Worm (Caenorhabditis elegans): Measurements from ENCODE around the gene clec-41.

Gene clec-41

DNA sequence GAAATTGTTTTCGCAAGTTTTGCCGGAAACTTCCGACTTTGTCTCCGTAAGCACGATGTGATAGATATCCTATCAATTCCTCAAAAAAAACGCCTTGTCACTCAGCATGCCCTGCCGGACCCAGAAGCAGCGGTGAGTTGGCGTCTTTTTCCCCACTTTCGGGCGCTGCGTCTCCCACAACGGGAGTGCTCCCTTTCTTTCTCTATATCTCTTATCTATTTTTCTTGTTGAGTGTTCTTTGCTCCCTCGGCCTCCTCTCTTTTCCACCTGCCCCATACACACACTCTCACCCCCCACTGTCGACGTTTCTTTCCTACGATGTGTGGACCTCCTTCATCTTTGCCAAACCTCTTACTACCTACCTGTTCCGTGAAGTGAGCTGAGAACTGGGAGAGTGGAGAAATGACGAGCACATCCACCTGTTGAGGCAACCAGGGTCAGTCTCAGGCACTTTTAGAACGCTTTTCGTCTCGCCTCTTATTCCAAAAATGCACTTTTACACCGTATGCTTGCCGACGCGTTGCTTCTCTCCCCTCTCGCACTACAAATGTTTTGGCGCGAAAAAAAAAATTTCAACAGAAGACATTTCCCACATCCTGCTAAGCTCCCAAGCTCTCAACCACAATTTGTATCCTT is 51.9 kb downstream of the clec-41 start (continued):
- TF ChIP-seq tbx-9 (tag; optimal IDR thresholded peaks at IDR 0.05; ENCODE audit: borderline replicate concordance) (no peak), F55B11.4 (tag; optimal IDR thresholded peaks at IDR 0.05; ENCODE audit: borderline replicate concordance, insufficient read depth) (no peak), hmg-1.2 (GFP tag; IDR thresholded peaks at IDR 0.05) (peak; percentile 60; the same call in 1 of the 2 replicates), ztf-6 (GFP tag; IDR thresholded peaks at IDR 0.05) (no peak), K11D2.4 (GFP tag; IDR thresholded peaks at IDR 0.05) (peak; percentile 25; the same call in 1 of the 2 replicates), ccch-3 (GFP tag; optimal IDR thresholded peaks at IDR 0.05) (no peak), sptf-2 (GFP tag; optimal IDR thresholded peaks at IDR 0.05) (no peak), madf-10 (tag; optimal IDR thresholded peaks at IDR 0.05) (peak; percentile 46), F37B4.10 (GFP tag; IDR thresholded peaks at IDR 0.05) (no peak), pha-4 (tag; optimal IDR thresholded peaks at IDR 0.05) (no peak), attf-6 (GFP tag; IDR thresholded peaks at IDR 0.05) (no peak), ceh-100 (GFP tag; IDR thresholded peaks at IDR 0.05) (no peak), D2030.7 (GFP tag; IDR thresholded peaks at IDR 0.05) (no peak), egl-44 (GFP tag; IDR thresholded peaks at IDR 0.05) (no peak), Y95B8A.8 (GFP tag; IDR thresholded peaks at IDR 0.05) (no peak), ztf-18 (tag; optimal IDR thresholded peaks at IDR 0.05) (peak; percentile 7), ztf-26 (tag; optimal IDR thresholded peaks at IDR 0.05) (no peak), ceh-58 (GFP tag; IDR thresholded peaks at IDR 0.05) (no peak), F10E7.11 (tag; optimal IDR thresholded peaks at IDR 0.05) (no peak), nfyb-1 (GFP tag; IDR thresholded peaks at IDR 0.05) (no peak), F33H1.4 (GFP tag; IDR thresholded peaks at IDR 0.05) (no peak), mxl-1 (tag; optimal IDR thresholded peaks at IDR 0.05) (no peak), Y53F4B.3 (GFP tag; IDR thresholded peaks at IDR 0.05) (no peak), bed-1 (GFP tag; IDR thresholded peaks at IDR 0.05) (no peak), ama-1 (optimal IDR thresholded peaks at IDR 0.05) (peak; percentile 46), ama-1 (GFP tag; optimal IDR thresholded peaks at IDR 0.05) (no peak), B0336.3 (GFP tag; IDR thresholded peaks at IDR 0.05) (no peak; the same call in 1 of the 2 replicates), nhr-179 (tag; optimal IDR thresholded peaks at IDR 0.05) (no peak), sdz-38 (tag; optimal IDR thresholded peaks at IDR 0.05) (no peak), hmg-20 (GFP tag; IDR thresholded peaks at IDR 0.05) (no peak), nhr-120 (GFP tag; IDR thresholded peaks at IDR 0.05) (no peak), aptf-3 (GFP tag; IDR thresholded peaks at IDR 0.05) (no peak), mcd-1 (GFP tag; IDR thresholded peaks at IDR 0.05) (peak; percentile 45; the same call in 1 of the 2 replicates), nhr-80 (tag; optimal IDR thresholded peaks at IDR 0.05) (peak; percentile 42), aptf-2 (GFP tag; conservative IDR thresholded peaks at IDR 0.05) (no peak), ztf-3 (GFP tag; optimal IDR thresholded peaks at IDR 0.05) (no peak), rcor-1 (GFP tag; IDR thresholded peaks at IDR 0.05) (no peak), hsf-1 (GFP tag; IDR thresholded peaks at IDR 0.05) (no peak), F57A8.1 (GFP tag; optimal IDR thresholded peaks at IDR 0.05) (no peak), ztf-28 (GFP tag; IDR thresholded peaks at IDR 0.05) (no peak), him-1 (tag; optimal IDR thresholded peaks at IDR 0.05) (no peak), hlh-26 (GFP tag; conservative IDR thresholded peaks at IDR 0.05) (no peak), F49E8.2 (tag; optimal IDR thresholded peaks at IDR 0.05; ENCODE audit: insufficient read depth) (no peak), snpc-3.4 (tag; optimal IDR thresholded peaks at IDR 0.05) (no peak), nhr-90 (tag; optimal IDR thresholded peaks at IDR 0.05) (peak; percentile 5), athp-1 (tag; optimal IDR thresholded peaks at IDR 0.05) (peak; percentile 3), snpc-1.3 (tag; optimal IDR thresholded peaks at IDR 0.05; ENCODE audit: insufficient read depth) (no peak), zim-3 (tag; optimal IDR thresholded peaks at IDR 0.05) (peak; percentile 45), cebp-2 (GFP tag; IDR thresholded peaks at IDR 0.05) (no peak), C06A6.2 (GFP tag; conservative IDR thresholded peaks at IDR 0.05) (0 out of 2 replicates have a peak, but pooled peaks have one; percentile 33)

All from whole organism, young adult.